Fruit fly (Drosophila melanogaster) whole organism, embryonic: ENCODE measurements around the gene hll.
A peak's percentile ranks its signal among the peaks of the same experiment; 100 is the strongest.

Source experiments
- BEAF-32 ChIP-seq: fragments of 200-800 bp; sonication (Bioruptor generic); optimal IDR thresholded peaks from 3 replicates; lab custom pipeline; 2017; ENCODE audit warnings: missing biosample characterization, missing genetic modification characterization, mild to moderate bottlenecking, moderate library complexity, missing genetic modification reagents
- CG15601 ChIP-seq: fragments of 200-800 bp; sonication (Bioruptor generic); optimal IDR thresholded peaks from 3 replicates; lab custom pipeline; 2019; ENCODE audit warnings: missing biosample characterization, mild to moderate bottlenecking, missing genetic modification characterization, moderate library complexity
- CG32772 ChIP-seq: fragments of 200-800 bp; sonication (Bioruptor generic); IDR thresholded peaks from 2 replicates; pipeline ENCODE4 v1.3.6; 2022; ENCODE audit warnings: missing biosample characterization, missing genetic modification characterization
- CG34422 ChIP-seq: fragments of 200-800 bp; sonication (Bioruptor generic); IDR thresholded peaks from 3 replicates; pipeline ENCODE4 v1.3.6; 2022; ENCODE audit warnings: missing biosample characterization, missing genetic modification characterization
- CG8388 ChIP-seq: fragments of 200-800 bp; sonication (Bioruptor generic); optimal IDR thresholded peaks from 2 replicates; lab custom pipeline; 2019; ENCODE audit warnings: missing biosample characterization, mild to moderate bottlenecking, missing genetic modification characterization, moderate library complexity
- Gsc ChIP-seq: fragments of 200-800 bp; sonication (Bioruptor generic); IDR thresholded peaks from 2 replicates; pipeline ENCODE4 v1.3.6; 2022; ENCODE audit warnings: missing biosample characterization, missing genetic modification characterization
- Max ChIP-seq: fragments of 200-800 bp; sonication (Bioruptor generic); optimal IDR thresholded peaks from 2 replicates; lab custom pipeline; 2016; ENCODE audit warnings: missing biosample characterization, mild to moderate bottlenecking, missing genetic modification characterization
- kay ChIP-seq: fragments of 200-800 bp; sonication (Bioruptor generic); optimal IDR thresholded peaks from 2 replicates; lab custom pipeline; 2016; ENCODE audit warnings: missing biosample characterization, missing genetic modification characterization
- mld ChIP-seq: fragments of 200-800 bp; sonication (Bioruptor generic); IDR thresholded peaks from 3 replicates; pipeline ENCODE4 v1.3.6; 2022; ENCODE audit warnings: missing biosample characterization, missing genetic modification characterization; ENCODE audit not compliant: partially characterized antibody
- repo ChIP-seq: fragments of 200-800 bp; sonication (Bioruptor generic); optimal IDR thresholded peaks from 2 replicates; lab custom pipeline; 2016; ENCODE audit warnings: missing biosample characterization, missing genetic modification characterization
- sug ChIP-seq: fragments of 200-800 bp; optimal IDR thresholded peaks from 2 replicates; lab custom pipeline; 2019; ENCODE audit warnings: missing biosample characterization, mild to moderate bottlenecking, missing genetic modification characterization, moderate library complexity

dm6 chr2L:14024746-14025105, 2.1 kb upstream of the hll start:
- TF ChIP-seq Max (GFP tag; lab: Kevin White, UChicago) (no peak), sug (tag; lab: Kevin White, UChicago) (no peak), CG15601 (tag; lab: Kevin White, UChicago) (no peak), BEAF-32 (GFP tag; lab: Kevin White, UChicago) (no peak), CG8388 (peak; percentile 30), CG32772 (GFP tag; lab: Robert Waterston, UW) (no peak), repo (GFP tag; lab: Kevin White, UChicago) (no peak), mld (GFP tag; lab: Robert Waterston, UW) (no peak), kay (GFP tag; lab: Kevin White, UChicago) (peak; percentile 10), CG34422 (GFP tag; lab: Robert Waterston, UW) (no peak), Gsc (no peak)
